Fruit fly (Drosophila melanogaster) whole organism: ENCODE measurements around the gene CG14151.

Source experiments
- CG8478 ChIP-seq: fragments of >200 bp; optimal IDR thresholded peaks from 2 replicates; lab custom pipeline; 2018; ENCODE audit warnings: inconsistent platforms
- Dll ChIP-seq: fragments of >200 bp; optimal IDR thresholded peaks from 2 replicates; lab custom pipeline; 2017
- EcR ChIP-seq, 2 experiments: fragments of >200 bp; optimal IDR thresholded peaks; 2 replicates each; lab custom pipeline; 2017; ENCODE audit warnings: missing biosample characterization in 2 of 2, missing genetic modification characterization in 2 of 2, missing genetic modification reagents in 2 of 2
- pan ChIP-seq: fragments of >200 bp; optimal IDR thresholded peaks from 2 replicates; lab custom pipeline; 2017
- psq ChIP-seq: fragments of >200 bp; optimal IDR thresholded peaks from 2 replicates; lab custom pipeline; 2017
- usp ChIP-seq: fragments of >200 bp; optimal IDR thresholded peaks from 2 replicates; lab custom pipeline; 2017; ENCODE audit warnings: missing biosample characterization, missing genetic modification characterization, mixed read lengths

CG14151 gene

dm6 chr3L:10648431-10648830 lies 20.1 kb upstream of the CG14151 start:
- TF ChIP-seq CG8478 (lab: Kevin White, UChicago) (no peak), pan (lab: Kevin White, UChicago) (no peak), usp (GFP tag; lab: Kevin White, UChicago) (no peak), Dll (lab: Kevin White, UChicago) (no peak), psq (no peak), EcR (GFP tag; optimal IDR thresholded peaks at IDR 0.05; lab: Kevin White, UChicago) (no peak)

- TF ChIP-seq Dll (lab: Kevin White, UChicago) (no peak), usp (GFP tag; lab: Kevin White, UChicago) (no peak), psq (no peak), CG8478 (lab: Kevin White, UChicago) (no peak)
Observed at dm6 chr3L:10647158-10647557, 18.9 kb upstream of the CG14151 start.

- TF ChIP-seq CG8478 (lab: Kevin White, UChicago) (no peak), Dll (lab: Kevin White, UChicago) (no peak), pan (lab: Kevin White, UChicago) (no peak), psq (no peak), EcR (GFP tag; optimal IDR thresholded peaks at IDR 0.05; lab: Kevin White, UChicago) (no peak), usp (GFP tag; lab: Kevin White, UChicago) (no peak)
Observed at dm6 chr3L:10645965-10646364, 17.7 kb upstream of the CG14151 start.

dm6 chr3L:10643228-10643627 lies 14.9 kb upstream of the CG14151 start, which contains the start of gene CG14153:
Gene CG14153, plus strand, starts transcription at chr3L:10643528.
- TF ChIP-seq CG8478 (lab: Kevin White, UChicago) = no peak

dm6 chr3L:10641589-10641988 lies 13.3 kb upstream of the CG14151 start, which contains the start of gene CG14154:
Gene CG14154, plus strand, starts transcription at chr3L:10641889.
- no peak for TF ChIP-seq psq

dm6 chr3L:10639440-10639839 lies 11.2 kb upstream of the CG14151 start, which contains the start of gene CG18628:
Gene CG18628, plus strand, starts transcription at chr3L:10639740.
- TF ChIP-seq CG8478 (lab: Kevin White, UChicago) (no peak), usp (GFP tag; lab: Kevin White, UChicago) (no peak), Dll (lab: Kevin White, UChicago) (no peak), psq (no peak), EcR (GFP tag; optimal IDR thresholded peaks at IDR 0.05; lab: Kevin White, UChicago) (no peak), pan (lab: Kevin White, UChicago) (no peak)

- no peak for TF ChIP-seq EcR (GFP tag; optimal IDR thresholded peaks at IDR 0.05; lab: Kevin White, UChicago)
- no peak for TF ChIP-seq usp (GFP tag; lab: Kevin White, UChicago)
- TF ChIP-seq pan (lab: Kevin White, UChicago) = no peak
Observed at dm6 chr3L:10637819-10638218, 9.5 kb upstream of the CG14151 start, which contains the start of gene Cnep1r2. Gene Cnep1r2, plus strand, starts transcription at chr3L:10638146.

dm6 chr3L:10630885-10631359 lies 2.6 kb upstream of the CG14151 start, which contains the start of the genes CG42535, CG34001 and hay:
Gene CG42535, minus strand, starts transcription at chr3L:10630935.
Gene CG34001, plus strand, starts transcription at chr3L:10631079.
Gene hay, plus strand, starts transcription at chr3L:10631079.
- TF ChIP-seq CG8478 (lab: Kevin White, UChicago) (no peak), EcR (GFP tag; optimal IDR thresholded peaks at IDR 0.05; lab: Kevin White, UChicago) (no peak), Dll (lab: Kevin White, UChicago) (no peak), psq (no peak), pan (lab: Kevin White, UChicago) (no peak), usp (GFP tag; lab: Kevin White, UChicago) (no peak)

dm6 chr3L:10629969-10630368 lies 1.7 kb upstream of the CG14151 start, which contains the start of gene CG42536:
Gene CG42536, minus strand, starts transcription at chr3L:10630069.
- TF ChIP-seq usp (GFP tag; lab: Kevin White, UChicago) (no peak), Dll (lab: Kevin White, UChicago) (no peak), psq (no peak), EcR (GFP tag; optimal IDR thresholded peaks at IDR 0.05; lab: Kevin White, UChicago) (no peak), CG8478 (lab: Kevin White, UChicago) (no peak), pan (lab: Kevin White, UChicago) (no peak)

- no peak for TF ChIP-seq Dll (lab: Kevin White, UChicago)
- no peak for TF ChIP-seq psq
- TF ChIP-seq pan (lab: Kevin White, UChicago) = no peak
- TF ChIP-seq EcR (GFP tag; optimal IDR thresholded peaks at IDR 0.05; lab: Kevin White, UChicago) = no peak
- TF ChIP-seq CG8478 (lab: Kevin White, UChicago) = no peak
- TF ChIP-seq usp (GFP tag; lab: Kevin White, UChicago) = no peak
Observed at dm6 chr3L:10626199-10626598, 2.1 kb downstream of the CG14151 start, which contains the start of gene CG34238. Gene CG34238, plus strand, starts transcription at chr3L:10626499.

- TF ChIP-seq EcR (GFP tag; optimal IDR thresholded peaks at IDR 0.05; lab: Kevin White, UChicago) = no peak
- TF ChIP-seq pan (lab: Kevin White, UChicago) = no peak
- no peak for TF ChIP-seq Dll (lab: Kevin White, UChicago)
- no peak for TF ChIP-seq psq
- TF ChIP-seq CG8478 (lab: Kevin White, UChicago) = no peak
- TF ChIP-seq usp (GFP tag; lab: Kevin White, UChicago) = no peak
Observed at dm6 chr3L:10625499-10625898, 2.8 kb downstream of the CG14151 start, which contains the start of gene CG43127. Gene CG43127, minus strand, starts transcription at chr3L:10625599.

- TF ChIP-seq pan (lab: Kevin White, UChicago) (no peak), psq (no peak), CG8478 (lab: Kevin White, UChicago) (no peak), usp (GFP tag; lab: Kevin White, UChicago) (no peak), EcR (GFP tag; optimal IDR thresholded peaks at IDR 0.05; lab: Kevin White, UChicago) (no peak), Dll (lab: Kevin White, UChicago) (no peak)
Observed at dm6 chr3L:10623476-10623875, 4.8 kb downstream of the CG14151 start, which contains the start of gene CG42521. Gene CG42521, minus strand, starts transcription at chr3L:10623576.
